Fruit fly (Drosophila melanogaster): ENCODE data around the gene Cnot4.

DNA sequence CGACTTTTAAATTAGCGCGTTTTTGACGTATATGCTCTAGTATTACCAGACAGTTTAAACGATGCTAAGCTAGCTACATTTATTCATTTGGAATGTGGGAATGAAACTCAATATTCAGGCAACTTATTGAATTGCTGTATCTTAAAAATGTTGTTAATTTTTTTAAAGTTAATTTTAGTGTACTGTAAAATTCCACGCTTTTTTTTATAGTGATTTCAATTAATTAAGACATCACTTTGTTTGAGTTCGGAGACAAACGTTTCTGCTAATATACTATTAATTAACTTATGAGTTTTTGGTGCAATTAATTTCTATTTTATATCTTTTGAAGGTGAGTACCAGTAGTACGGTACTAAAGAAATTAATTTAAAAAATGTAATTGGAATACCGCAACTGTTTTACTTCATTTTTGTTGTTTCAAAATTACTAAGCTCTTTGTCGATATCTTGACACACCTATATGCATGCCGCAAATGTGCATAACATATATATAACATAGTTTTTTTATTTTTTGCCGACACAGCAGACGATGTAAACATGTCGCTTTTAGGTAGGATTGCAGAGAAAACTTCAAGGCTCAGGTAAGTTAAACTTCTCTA, 10.2 kb upstream of the Cnot4 start, which contains the start of the genes Cdk1 and mRpS7:
- TF ChIP-seq kay (GFP tag; ENCODE audit: borderline replicate concordance) = peak; percentile 82
- TF ChIP-seq CG1620 (GFP tag; optimal IDR thresholded peaks at IDR 0.05) = peak; percentile 40
- TF ChIP-seq Crg-1 (GFP tag; optimal IDR thresholded peaks at IDR 0.05) = peak; percentile 21
- peak; percentile 59 for TF ChIP-seq CG14711 (tag; optimal IDR thresholded peaks at IDR 0.05)
- TF ChIP-seq toe (GFP tag; optimal IDR thresholded peaks at IDR 0.05) = no peak
- peak; percentile 9 for TF ChIP-seq bab1 (GFP tag; optimal IDR thresholded peaks at IDR 0.05)
- peak; percentile 36 for TF ChIP-seq Clk (GFP tag; optimal IDR thresholded peaks at IDR 0.05)
- peak; percentile 40 for TF ChIP-seq tj (GFP tag; optimal IDR thresholded peaks at IDR 0.05)
- TF ChIP-seq cic (GFP tag; optimal IDR thresholded peaks at IDR 0.05) = no peak
- peak; percentile 62 for TF ChIP-seq CG12768 (GFP tag; optimal IDR thresholded peaks at IDR 0.05)
- peak; percentile 37 for TF ChIP-seq pad (GFP tag; optimal IDR thresholded peaks at IDR 0.05)

Data from whole organism, adult.